Worm (Caenorhabditis elegans): ENCODE results near the gene Y43B11AL.1.

DNA sequence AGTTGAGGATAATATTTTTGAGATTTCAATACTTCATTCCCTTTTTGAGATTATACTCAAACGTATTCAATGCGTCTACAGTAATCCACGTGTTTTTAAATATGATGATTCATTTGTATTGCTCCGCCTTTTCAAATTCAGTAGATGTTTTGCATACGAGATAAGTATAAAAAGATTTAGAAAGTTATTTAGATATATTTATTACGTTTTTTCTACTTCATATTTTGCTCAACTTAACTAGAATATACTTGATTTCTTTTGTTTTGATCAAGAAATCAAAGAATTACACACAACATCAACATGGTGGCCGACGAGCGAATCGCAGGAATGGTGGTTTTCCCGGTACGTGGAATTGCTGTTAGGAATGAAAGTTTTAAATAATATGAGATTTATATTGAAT is 7.4 kb upstream of the Y43B11AL.1 start, which contains the start of gene srx-50:
- TF ChIP-seq tab-1 (GFP tag; IDR thresholded peaks at IDR 0.05) (no peak), ref-1 (GFP tag; conservative IDR thresholded peaks at IDR 0.05) (no peak), flt-1 (GFP tag; IDR thresholded peaks at IDR 0.05) (no peak), med-1 (GFP tag; optimal IDR thresholded peaks at IDR 0.05; ENCODE audit: insufficient read depth) (no peak), ztf-29 (GFP tag; IDR thresholded peaks at IDR 0.05) (no peak), cog-1 (tag; optimal IDR thresholded peaks at IDR 0.05) (no peak)
